Fruit fly (Drosophila melanogaster) S2 (cell line): ENCODE measurements around the gene CG13856.
A peak's percentile ranks its signal among the peaks of the same experiment; 100 is the strongest.

ENCODE experiments used
- CG8478 ChIP-seq: fragments of >200 bp; optimal IDR thresholded peaks from 2 replicates; lab custom pipeline; 2018
- CTCF ChIP-seq, 2 experiments: fragments of >200 bp; optimal IDR thresholded peaks; 2 replicates each; lab custom pipeline; 2018

The CG13856 gene

dm6 chr3R:22381735-22382134 is 20.7 kb upstream of the CG13856 start, which contains the start of gene Gpdh3:
TSS of gene Gpdh3 (plus strand) at chr3R:22382035.
- TF ChIP-seq CTCF (optimal IDR thresholded peaks at IDR 0.05; lab: Kevin White, UChicago), result no peak
- no peak for TF ChIP-seq CG8478

- TF ChIP-seq CG8478 (no peak), CTCF (optimal IDR thresholded peaks at IDR 0.05; lab: Kevin White, UChicago) (no peak)
Observed at dm6 chr3R:22389614-22390013, 12.8 kb upstream of the CG13856 start, which contains the start of the genes CAH8 and CG7059. TSS of gene CAH8 (minus strand) at chr3R:22389714. TSS of gene CG7059 (plus strand) at chr3R:22389780.

- no peak for TF ChIP-seq CTCF (optimal IDR thresholded peaks at IDR 0.05; lab: Kevin White, UChicago)
- no peak for TF ChIP-seq CG8478
Observed at dm6 chr3R:22390109-22390508, 12.3 kb upstream of the CG13856 start.

- TF ChIP-seq CTCF (optimal IDR thresholded peaks at IDR 0.05; lab: Kevin White, UChicago) (no peak), CG8478 (no peak)
Observed at dm6 chr3R:22394004-22394403, 8.5 kb upstream of the CG13856 start, which contains the start of gene CG13857. TSS of gene CG13857 (minus strand) at chr3R:22394104.

- no peak for TF ChIP-seq CG8478
- TF ChIP-seq CTCF (optimal IDR thresholded peaks at IDR 0.05; lab: Kevin White, UChicago), result no peak
Observed at dm6 chr3R:22395409-22396178, 6.9 kb upstream of the CG13856 start.

- TF ChIP-seq CG8478 (no peak), CTCF (optimal IDR thresholded peaks at IDR 0.05; lab: Kevin White, UChicago) (no peak)
Observed at dm6 chr3R:22396238-22396772, 6.2 kb upstream of the CG13856 start.

dm6 chr3R:22397068-22397700 is 5.3 kb upstream of the CG13856 start:
- TF ChIP-seq CG8478 (no peak), CTCF (optimal IDR thresholded peaks at IDR 0.05; lab: Kevin White, UChicago) (no peak)

dm6 chr3R:22400246-22400645 is 2.2 kb upstream of the CG13856 start:
- TF ChIP-seq CG8478 (no peak), CTCF (optimal IDR thresholded peaks at IDR 0.05; lab: Kevin White, UChicago) (no peak)

- no peak for TF ChIP-seq CTCF (optimal IDR thresholded peaks at IDR 0.05; lab: Kevin White, UChicago)
- no peak for TF ChIP-seq CG8478
Observed at dm6 chr3R:22405639-22406038, 3.2 kb downstream of the CG13856 start, which contains the start of gene CG13855. TSS of gene CG13855 (plus strand) at chr3R:22405939.

- no peak for TF ChIP-seq CG8478
- TF ChIP-seq CTCF (optimal IDR thresholded peaks at IDR 0.05; lab: Kevin White, UChicago), result no peak
Observed at dm6 chr3R:22410537-22411360, 8.3 kb downstream of the CG13856 start, which contains the start of the genes CG13850 and lqfR. TSS of gene CG13850 (minus strand) at chr3R:22410915. TSS of gene lqfR (plus strand) at chr3R:22411301.

- no peak for TF ChIP-seq CG8478
- no peak for TF ChIP-seq CTCF (optimal IDR thresholded peaks at IDR 0.05; lab: Kevin White, UChicago)
Observed at dm6 chr3R:22411879-22412587, 9.6 kb downstream of the CG13856 start.

- TF ChIP-seq CG8478 (no peak), CTCF (optimal IDR thresholded peaks at IDR 0.05; lab: Kevin White, UChicago) (peak in 1 of 2 experiments; percentile 24)
Observed at dm6 chr3R:22420911-22421310, 18.5 kb downstream of the CG13856 start, which contains the start of the genes Nop56 and mats. TSS of gene Nop56 (minus strand) at chr3R:22421068. TSS of gene mats (plus strand) at chr3R:22421161.

- TF ChIP-seq CG8478 (no peak), CTCF (optimal IDR thresholded peaks at IDR 0.05; lab: Kevin White, UChicago) (no peak)
Observed at dm6 chr3R:22421618-22422017, 19.2 kb downstream of the CG13856 start.

dm6 chr3R:22423996-22424395 is 21.5 kb downstream of the CG13856 start:
- TF ChIP-seq CG8478 (no peak), CTCF (optimal IDR thresholded peaks at IDR 0.05; lab: Kevin White, UChicago) (no peak)
